Worm (Caenorhabditis elegans) whole organism, L4/young adult: ENCODE measurements around the gene srt-73.

Source experiments
- W03F9.2 ChIP-seq: fragments of 150-350 bp; optimal IDR thresholded peaks from 2 replicates; lab custom pipeline; 2014; ENCODE audit warnings: missing biosample characterization, missing genetic modification characterization
- dao-5 ChIP-seq: sonication (generic microtip); optimal IDR thresholded peaks from 2 replicates; lab custom pipeline; 2016; ENCODE audit warnings: missing genotype, missing genetic modification characterization, moderate library complexity, missing compliant biosample characterization
- him-1 ChIP-seq: sonication (generic microtip); optimal IDR thresholded peaks from 2 replicates; lab custom pipeline; 2016; ENCODE audit warnings: missing genotype, missing genetic modification reagents, missing genetic modification characterization, missing compliant biosample characterization

DNA sequence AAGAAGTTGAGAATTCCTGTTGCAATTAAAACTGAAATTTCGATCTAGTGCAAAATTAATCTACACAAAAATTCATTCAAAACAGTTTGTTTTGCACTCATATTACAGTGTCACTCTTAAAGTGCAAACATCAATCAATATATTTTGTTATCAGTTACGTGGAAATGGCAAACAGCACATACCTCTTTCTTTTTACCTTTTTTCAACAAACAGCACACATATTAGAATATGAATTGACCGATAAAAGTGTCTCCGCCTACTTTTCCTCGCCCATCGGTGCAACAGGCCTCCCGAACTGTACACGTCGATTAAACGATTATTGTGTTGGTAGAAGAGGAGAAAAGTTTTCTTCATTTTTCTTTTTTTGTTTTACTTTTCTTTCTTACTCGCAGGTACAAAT lies 37.9 kb upstream of the srt-73 start:
- TF ChIP-seq dao-5 (tag; lab: Kevin White, UChicago) = no peak
- no peak for TF ChIP-seq him-1 (tag; lab: Kevin White, UChicago)
- TF ChIP-seq W03F9.2 = no peak
